Fruit fly (Drosophila melanogaster): ENCODE data around the gene gdrd.
A peak's percentile ranks its signal among the peaks of the same experiment; 100 is the strongest.

Gene gdrd

DNA sequence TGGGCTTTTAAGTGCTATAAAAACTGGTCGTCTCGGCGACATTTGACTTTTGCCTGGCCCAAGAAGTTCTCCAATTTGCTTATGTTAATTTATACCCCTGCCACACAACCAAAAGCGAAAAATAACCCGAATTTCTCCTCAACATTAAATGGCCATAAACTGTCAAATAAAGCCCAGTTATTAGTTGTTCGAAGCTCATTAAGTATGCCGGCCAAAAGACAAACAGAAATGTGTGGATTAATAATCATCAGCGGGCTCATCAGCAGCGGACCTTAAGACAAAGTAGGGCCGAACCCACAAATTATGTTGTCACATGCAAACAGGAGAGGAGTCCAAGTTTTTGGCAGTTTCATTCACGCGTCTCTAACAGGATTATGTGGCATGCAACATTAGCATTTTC is 36.0 kb upstream of the gdrd start:
- TF ChIP-seq Abd-B (GFP tag; optimal IDR thresholded peaks at IDR 0.05) = peak; percentile 4
- no peak for TF ChIP-seq zfh1 (GFP tag; IDR thresholded peaks at IDR 0.05)
- TF ChIP-seq abd-A (tag; optimal IDR thresholded peaks at IDR 0.05) = peak; percentile 73
- peak; percentile 7 for TF ChIP-seq CG12769 (tag; optimal IDR thresholded peaks at IDR 0.05)
- peak in 1 of 2 experiments; percentile 0 for TF ChIP-seq eve (GFP tag; optimal IDR thresholded peaks at IDR 0.05)
- peak; percentile 22; the same call in 1 of the 2 replicates for TF ChIP-seq vvl (GFP tag; IDR thresholded peaks at IDR 0.05)
- TF ChIP-seq gem (tag; optimal IDR thresholded peaks at IDR 0.05) = no peak
- TF ChIP-seq Hr78 (GFP tag; optimal IDR thresholded peaks at IDR 0.05) = peak in 1 of 2 experiments; percentile 51
- no peak for TF ChIP-seq hkb (optimal IDR thresholded peaks at IDR 0.05)
- TF ChIP-seq hkb (GFP tag; IDR thresholded peaks at IDR 0.05) = no peak
- peak; percentile 74 for TF ChIP-seq Awh (GFP tag; IDR thresholded peaks at IDR 0.05)
- TF ChIP-seq oc (tag; optimal IDR thresholded peaks at IDR 0.05) = peak; percentile 41
- 0 out of 3 replicates have a peak, but pooled peaks have one; percentile 28 for TF ChIP-seq CG6791 (GFP tag; IDR thresholded peaks at IDR 0.05; ENCODE audit: partially characterized antibody)

DNA sequence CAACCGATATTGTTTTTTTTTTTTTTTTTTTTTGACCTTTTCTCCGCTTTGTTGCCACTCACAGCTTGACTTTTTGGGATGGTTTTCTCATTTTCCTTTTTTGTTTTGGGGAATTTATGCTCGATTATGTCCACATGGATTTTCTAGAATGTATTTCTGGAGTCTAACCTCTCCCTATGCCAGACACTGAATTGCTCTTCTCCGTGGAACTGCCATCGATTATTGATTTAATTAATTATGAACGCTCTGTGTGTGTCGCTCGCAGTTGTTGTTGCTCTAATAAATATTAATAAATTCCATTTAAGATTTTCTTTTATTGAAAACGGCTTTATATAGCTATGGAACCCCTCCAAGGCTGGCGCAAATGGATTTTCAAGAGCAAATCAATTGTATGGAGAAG is 35.5 kb upstream of the gdrd start:
- TF ChIP-seq sc (optimal IDR thresholded peaks at IDR 0.05) (no peak), sc (GFP tag; optimal IDR thresholded peaks at IDR 0.05) (no peak), hth (optimal IDR thresholded peaks at IDR 0.05) (no peak), Hr3 (GFP tag; optimal IDR thresholded peaks at IDR 0.05) (no peak), ATbp (GFP tag; optimal IDR thresholded peaks at IDR 0.05) (no peak), gfzf (GFP tag; optimal IDR thresholded peaks at IDR 0.05) (no peak), Med (GFP tag) (peak; percentile 38), CG6272 (GFP tag; IDR thresholded peaks at IDR 0.05) (no peak), CG6175 (GFP tag; IDR thresholded peaks at IDR 0.05) (no peak), twi (tag; optimal IDR thresholded peaks at IDR 0.05) (peak; percentile 40), sens (GFP tag) (peak; percentile 68), CG4730 (GFP tag; IDR thresholded peaks at IDR 0.05) (no peak), CkIIα-i1 (GFP tag; IDR thresholded peaks at IDR 0.05) (no peak), CG7839 (tag; optimal IDR thresholded peaks at IDR 0.05) (no peak), sug (tag; optimal IDR thresholded peaks at IDR 0.05) (no peak), CG17361 (GFP tag; IDR thresholded peaks at IDR 0.05) (no peak), CG10543 (GFP tag; optimal IDR thresholded peaks at IDR 0.05) (no peak), kah (GFP tag; optimal IDR thresholded peaks at IDR 0.05) (no peak), CG18599 (GFP tag; optimal IDR thresholded peaks at IDR 0.05) (no peak), Fer2 (tag; optimal IDR thresholded peaks at IDR 0.05) (no peak), Spps (tag; optimal IDR thresholded peaks at IDR 0.05) (no peak), ems (GFP tag; optimal IDR thresholded peaks at IDR 0.05) (no peak), ttk (GFP tag; IDR thresholded peaks at IDR 0.05) (no peak), Dek (tag; optimal IDR thresholded peaks at IDR 0.05) (no peak), CG7745 (tag; optimal IDR thresholded peaks at IDR 0.05) (peak; percentile 12), CG9817 (tag; optimal IDR thresholded peaks at IDR 0.05) (no peak), corto (GFP tag; optimal IDR thresholded peaks at IDR 0.05) (no peak), CG12744 (GFP tag; optimal IDR thresholded peaks at IDR 0.05) (no peak), CG7987 (GFP tag; optimal IDR thresholded peaks at IDR 0.05) (no peak), CG9932 (GFP tag; IDR thresholded peaks at IDR 0.05) (no peak), CG10654 (GFP tag; optimal IDR thresholded peaks at IDR 0.05) (no peak), crc (GFP tag; optimal IDR thresholded peaks at IDR 0.05) (no peak), CG4707 (GFP tag; optimal IDR thresholded peaks at IDR 0.05) (no peak), NfI (GFP tag; optimal IDR thresholded peaks at IDR 0.05) (no peak), nau (GFP tag; optimal IDR thresholded peaks at IDR 0.05) (no peak), yki (optimal IDR thresholded peaks at IDR 0.05) (no peak), seq (GFP tag; IDR thresholded peaks at IDR 0.05) (no peak), CG15073 (GFP tag; optimal IDR thresholded peaks at IDR 0.05) (no peak), CG10267 (tag; optimal IDR thresholded peaks at IDR 0.05) (no peak)
